Fruit fly (Drosophila melanogaster) whole organism, wandering third instar larva: ENCODE results near the gene yellow-b.

Source experiments
- Dfd ChIP-seq: fragments of >200 bp; optimal IDR thresholded peaks from 2 replicates; lab custom pipeline; 2017; ENCODE audit warnings: missing biosample characterization, missing genetic modification characterization
- Rel ChIP-seq, 2 experiments: fragments of 200-800 bp; sonication (Bioruptor generic) in 1 of 2; optimal IDR thresholded peaks; 2 replicates in 1 of 2; 3 replicates in 1 of 2; lab custom pipeline; 2016 to 2019; ENCODE audit warnings: mild to moderate bottlenecking in 2 of 2, missing biosample characterization in 2 of 2, missing genetic modification characterization in 2 of 2, moderate library complexity in 1 of 2
- fru ChIP-seq: fragments of 200-800 bp; sonication (Bioruptor generic); optimal IDR thresholded peaks from 3 replicates; lab custom pipeline; 2016; ENCODE audit warnings: missing biosample characterization, mild to moderate bottlenecking, missing genetic modification characterization
- pan ChIP-seq: fragments of >200 bp; optimal IDR thresholded peaks from 2 replicates; lab custom pipeline; 2017
- tai ChIP-seq: sonication (Bioruptor generic); optimal IDR thresholded peaks from 2 replicates; lab custom pipeline; 2016; ENCODE audit warnings: missing biosample characterization, missing genetic modification characterization
- usp ChIP-seq: fragments of >200 bp; optimal IDR thresholded peaks from 2 replicates; lab custom pipeline; 2017; ENCODE audit warnings: missing biosample characterization, missing genetic modification characterization
- woc ChIP-seq: sonication (Bioruptor generic); optimal IDR thresholded peaks from 2 replicates; lab custom pipeline; 2016; ENCODE audit warnings: missing biosample characterization, mild to moderate bottlenecking, missing genetic modification characterization

DNA sequence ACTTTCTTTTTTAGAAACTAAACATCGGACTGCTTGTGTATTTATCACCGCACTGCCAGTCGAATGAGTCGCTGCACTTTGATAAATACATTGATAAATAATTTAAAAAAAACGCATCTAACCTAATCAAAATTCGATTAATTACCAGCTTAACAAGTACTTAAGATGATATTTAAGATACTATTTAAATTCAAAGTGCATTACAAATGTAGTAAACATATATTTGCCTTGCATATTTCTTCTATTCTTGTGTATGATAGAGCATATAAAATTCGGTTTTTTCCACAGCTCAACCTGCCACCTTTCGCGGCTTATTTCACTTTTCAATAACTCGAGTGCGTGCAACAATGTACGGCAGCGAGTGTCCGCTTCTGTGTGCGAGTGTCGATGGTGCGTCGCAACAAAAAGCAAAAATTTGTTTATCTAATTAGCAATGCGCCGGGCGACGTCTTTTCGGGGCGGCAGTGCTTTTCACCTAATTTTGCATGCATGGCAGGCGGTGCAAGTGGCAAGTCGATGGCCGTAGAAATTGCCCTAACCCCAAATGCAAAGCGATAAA is 50.3 kb downstream of the yellow-b start, which contains the start of gene CG13272:
- TF ChIP-seq usp (GFP tag; lab: Kevin White, UChicago) (no peak), Rel (GFP tag; optimal IDR thresholded peaks at IDR 0.05; lab: Kevin White, UChicago) (no peak), Rel (tag; optimal IDR thresholded peaks at IDR 0.05; lab: Kevin White, UChicago) (no peak), pan (lab: Kevin White, UChicago) (no peak), tai (GFP tag; lab: Kevin White, UChicago) (no peak), woc (no peak), Dfd (GFP tag; lab: Kevin White, UChicago) (no peak), fru (GFP tag; lab: Kevin White, UChicago) (no peak)
